Worm (Caenorhabditis elegans) whole organism, late embryonic: Measurements from ENCODE around the gene srbc-14.

ENCODE experiments used
- F13H6.1 ChIP-seq: sonication (generic microtip); optimal IDR thresholded peaks from 2 replicates; lab custom pipeline; 2016; ENCODE audit warnings: missing genetic modification characterization, missing compliant biosample characterization
- dmd-4 ChIP-seq: sonication (generic microtip); optimal IDR thresholded peaks from 2 replicates; lab custom pipeline; 2016; ENCODE audit warnings: borderline replicate concordance, missing genetic modification characterization, missing compliant biosample characterization
- nhr-11 ChIP-seq: fragments of 150-350 bp; optimal IDR thresholded peaks from 2 replicates; lab custom pipeline; 2014; ENCODE audit warnings: missing biosample characterization, missing genetic modification characterization
- pqm-1 ChIP-seq: sonication (generic microtip); optimal IDR thresholded peaks from 2 replicates; lab custom pipeline; 2016; ENCODE audit warnings: missing genetic modification characterization, missing compliant biosample characterization

DNA sequence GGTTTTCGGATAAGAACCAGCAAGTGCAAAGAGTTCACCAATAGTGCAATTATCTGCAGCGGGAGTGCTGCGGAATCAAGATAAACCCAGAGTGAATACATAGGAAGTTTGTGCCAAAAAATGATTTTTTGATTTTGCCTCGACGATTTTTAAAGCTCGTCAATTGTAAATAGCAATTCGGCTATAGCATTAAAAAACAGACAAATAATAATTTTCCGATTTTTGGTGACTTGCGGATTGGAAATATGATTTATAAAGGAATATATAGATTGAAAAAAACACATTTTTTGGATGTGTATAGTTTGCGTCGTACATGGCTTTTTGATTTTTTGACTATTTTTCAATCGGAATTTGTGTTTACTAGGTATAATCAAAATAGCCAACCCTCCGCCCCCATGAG, 8.3 kb upstream of the srbc-14 start, which contains the start of gene srw-20:
- no peak for TF ChIP-seq pqm-1
- no peak for TF ChIP-seq dmd-4
- no peak for TF ChIP-seq nhr-11 (tag; lab: Kevin White, UChicago)
- no peak for TF ChIP-seq F13H6.1
